Fruit fly (Drosophila melanogaster) whole organism, embryonic: ENCODE data around the gene CG31068.
A peak's percentile ranks its signal among the peaks of the same experiment; 100 is the strongest.

ENCODE experiments used
- Atf-2 ChIP-seq: fragments of 200-800 bp; sonication (Bioruptor generic); optimal IDR thresholded peaks from 2 replicates; lab custom pipeline; 2016; ENCODE audit warnings: missing biosample characterization, missing genetic modification characterization
- C15 ChIP-seq: fragments of 200-800 bp; sonication (Bioruptor generic); IDR thresholded peaks from 3 replicates; pipeline ENCODE4 v1.3.6; 2022; ENCODE audit warnings: missing biosample characterization, missing genetic modification characterization
- CG10209 ChIP-seq: fragments of 200-800 bp; sonication (Bioruptor generic); optimal IDR thresholded peaks from 3 replicates; lab custom pipeline; 2017; ENCODE audit warnings: missing biosample characterization, mild to moderate bottlenecking, missing genetic modification characterization, missing genetic modification reagents
- CG10979 ChIP-seq: fragments of 200-800 bp; sonication (Bioruptor generic); optimal IDR thresholded peaks from 2 replicates; lab custom pipeline; 2018; ENCODE audit warnings: missing biosample characterization, mild to moderate bottlenecking, missing genetic modification characterization, moderate library complexity
- CG11723 ChIP-seq: fragments of 200-800 bp; sonication (Bioruptor generic); optimal IDR thresholded peaks from 2 replicates; lab custom pipeline; 2017; ENCODE audit warnings: missing biosample characterization, mild to moderate bottlenecking, missing genetic modification characterization
- CG13123 ChIP-seq: fragments of 200-800 bp; sonication (Bioruptor generic); optimal IDR thresholded peaks from 2 replicates; lab custom pipeline; 2016; ENCODE audit warnings: missing biosample characterization, missing genetic modification characterization
- CG15601 ChIP-seq: fragments of 200-800 bp; sonication (Bioruptor generic); optimal IDR thresholded peaks from 3 replicates; lab custom pipeline; 2019; ENCODE audit warnings: missing biosample characterization, mild to moderate bottlenecking, missing genetic modification characterization, moderate library complexity
- CG17328 ChIP-seq: fragments of 200-800 bp; sonication (Bioruptor generic); IDR thresholded peaks from 2 replicates; pipeline ENCODE4 v1.3.6; 2022; ENCODE audit warnings: missing biosample characterization, missing genetic modification characterization
- CG17361 ChIP-seq: fragments of 200-800 bp; sonication (Bioruptor generic); IDR thresholded peaks from 3 replicates; pipeline ENCODE4 v1.3.6; 2022; ENCODE audit warnings: missing biosample characterization, missing genetic modification characterization
- CG1792 ChIP-seq: fragments of 200-800 bp; sonication (Bioruptor generic); optimal IDR thresholded peaks from 2 replicates; lab custom pipeline; 2016; ENCODE audit warnings: missing biosample characterization, missing genetic modification characterization
- CG18011 ChIP-seq: fragments of 200-800 bp; sonication (Bioruptor generic); optimal IDR thresholded peaks from 2 replicates; lab custom pipeline; 2017; ENCODE audit warnings: missing biosample characterization, missing genetic modification characterization, mild to moderate bottlenecking, moderate library complexity, missing genotype
- CG18764 ChIP-seq: fragments of 200-800 bp; sonication (Bioruptor generic); optimal IDR thresholded peaks from 3 replicates; lab custom pipeline; 2016; ENCODE audit warnings: missing biosample characterization, missing genetic modification characterization
- CG6175 ChIP-seq: fragments of 200-800 bp; sonication (Bioruptor generic); IDR thresholded peaks from 3 replicates; pipeline ENCODE4 v1.3.6; 2022; ENCODE audit warnings: missing biosample characterization, missing genetic modification characterization
- CG6683 ChIP-seq: fragments of 200-800 bp; sonication (Bioruptor generic); optimal IDR thresholded peaks from 2 replicates; lab custom pipeline; 2017; ENCODE audit warnings: missing biosample characterization, mild to moderate bottlenecking, missing genetic modification characterization, missing genetic modification reagents
- CG7745 ChIP-seq: fragments of 200-800 bp; sonication (Bioruptor generic); optimal IDR thresholded peaks from 2 replicates; lab custom pipeline; 2018; ENCODE audit warnings: missing biosample characterization, mild to moderate bottlenecking, missing genetic modification characterization, moderate library complexity
- CG7987 ChIP-seq: fragments of 200-800 bp; sonication (Bioruptor generic); optimal IDR thresholded peaks from 2 replicates; lab custom pipeline; 2018; ENCODE audit warnings: missing biosample characterization, mild to moderate bottlenecking, missing genetic modification characterization, moderate library complexity
- CG9817 ChIP-seq: fragments of 200-800 bp; sonication (Bioruptor generic); optimal IDR thresholded peaks from 2 replicates; lab custom pipeline; 2018; ENCODE audit warnings: missing biosample characterization, mild to moderate bottlenecking, missing genetic modification characterization, moderate library complexity
- Camta ChIP-seq: fragments of 200-800 bp; sonication (Bioruptor generic); optimal IDR thresholded peaks from 2 replicates; lab custom pipeline; 2016; ENCODE audit warnings: missing biosample characterization, missing genetic modification characterization
- CkIIα-i1 ChIP-seq: fragments of 200-800 bp; sonication (Bioruptor generic); IDR thresholded peaks from 2 replicates; pipeline ENCODE4 v1.3.6; 2022; ENCODE audit warnings: missing biosample characterization, missing genetic modification characterization
- Deaf1 ChIP-seq: fragments of 200-800 bp; optimal IDR thresholded peaks from 3 replicates; lab custom pipeline; 2019; ENCODE audit warnings: missing biosample characterization, mild to moderate bottlenecking, missing genetic modification characterization, moderate library complexity
- Dip2 ChIP-seq: fragments of 200-800 bp; sonication (Bioruptor generic); IDR thresholded peaks from 2 replicates; pipeline ENCODE4 v1.3.6; 2022; ENCODE audit warnings: missing biosample characterization, missing genetic modification characterization
- Doc2 ChIP-seq: fragments of 200-800 bp; sonication (Bioruptor generic); IDR thresholded peaks from 2 replicates; pipeline ENCODE4 v1.3.6; 2022; ENCODE audit warnings: missing biosample characterization, missing genetic modification characterization
- Dref ChIP-seq: fragments of 200-800 bp; sonication (Bioruptor generic); IDR thresholded peaks from 2 replicates; pipeline ENCODE4 v1.3.6; 2022; ENCODE audit warnings: missing biosample characterization, missing genetic modification characterization
- E2f2 ChIP-seq: fragments of 200-800 bp; sonication (Bioruptor generic); IDR thresholded peaks from 2 replicates; pipeline ENCODE4 v1.3.6; 2022; ENCODE audit warnings: missing biosample characterization, missing genetic modification characterization
- Elba2 ChIP-seq: fragments of 200-800 bp; sonication (Bioruptor generic); optimal IDR thresholded peaks from 3 replicates; lab custom pipeline; 2016; ENCODE audit warnings: missing biosample characterization, missing genetic modification characterization
- Gsc ChIP-seq: fragments of 200-800 bp; sonication (Bioruptor generic); IDR thresholded peaks from 2 replicates; pipeline ENCODE4 v1.3.6; 2022; ENCODE audit warnings: missing biosample characterization, missing genetic modification characterization
- HLH54F ChIP-seq: fragments of 200-800 bp; sonication (Bioruptor generic); optimal IDR thresholded peaks from 3 replicates; lab custom pipeline; 2016; ENCODE audit warnings: missing biosample characterization, missing genetic modification characterization
- Hr78 ChIP-seq, 2 experiments: fragments of 200-800 bp in 1 of 2; fragments of >200 bp in 1 of 2; sonication (Bioruptor generic) in 1 of 2; optimal IDR thresholded peaks; 2 replicates each; lab custom pipeline; 2017 to 2019; ENCODE audit warnings: missing biosample characterization in 2 of 2, missing genetic modification characterization in 2 of 2, mild to moderate bottlenecking in 1 of 2, moderate library complexity in 1 of 2
- Mad ChIP-seq: fragments of 200-800 bp; sonication (Bioruptor generic); optimal IDR thresholded peaks from 2 replicates; lab custom pipeline; 2016; ENCODE audit warnings: missing biosample characterization, missing genetic modification characterization
- Side ChIP-seq: fragments of 200-800 bp; sonication (Bioruptor generic); optimal IDR thresholded peaks from 2 replicates; lab custom pipeline; 2016; ENCODE audit warnings: missing biosample characterization, missing genetic modification characterization
- Sry-β ChIP-seq: fragments of 200-800 bp; sonication (Bioruptor generic); optimal IDR thresholded peaks from 2 replicates; lab custom pipeline; 2018; ENCODE audit warnings: missing biosample characterization, mild to moderate bottlenecking, missing genetic modification characterization, moderate library complexity
- Vsx1 ChIP-seq: fragments of 200-800 bp; sonication (Bioruptor generic); optimal IDR thresholded peaks from 2 replicates; lab custom pipeline; 2017; ENCODE audit warnings: missing biosample characterization, mild to moderate bottlenecking, missing genetic modification characterization, missing genetic modification reagents
- ase ChIP-seq: fragments of 200-800 bp; sonication (Bioruptor generic); IDR thresholded peaks from 3 replicates; pipeline ENCODE4 v1.3.6; 2022; ENCODE audit warnings: missing biosample characterization, missing genetic modification characterization
- ato ChIP-seq: fragments of 200-800 bp; sonication (Bioruptor generic); IDR thresholded peaks from 2 replicates; pipeline ENCODE4 v1.3.6; 2022; ENCODE audit warnings: missing biosample characterization, missing genetic modification characterization; ENCODE audit not compliant: partially characterized antibody
- bbx ChIP-seq: fragments of 200-800 bp; sonication (Bioruptor generic); IDR thresholded peaks from 2 replicates; pipeline ENCODE4 v1.3.6; 2022; ENCODE audit warnings: missing biosample characterization, missing genetic modification characterization; ENCODE audit not compliant: partially characterized antibody
- chinmo ChIP-seq: fragments of 200-800 bp; sonication (Bioruptor generic); IDR thresholded peaks from 4 replicates; pipeline ENCODE4 v1.3.6; 2022; ENCODE audit warnings: missing biosample characterization, missing genetic modification characterization; ENCODE audit not compliant: partially characterized antibody
- corto ChIP-seq: fragments of 200-800 bp; sonication (Bioruptor generic); optimal IDR thresholded peaks from 2 replicates; lab custom pipeline; 2016; ENCODE audit warnings: missing biosample characterization, mild to moderate bottlenecking, missing genetic modification characterization, moderate library complexity
- crp ChIP-seq, 2 experiments: fragments of 200-800 bp; sonication (Bioruptor generic); optimal IDR thresholded peaks; 2 replicates in 1 of 2; 3 replicates in 1 of 2; lab custom pipeline; 2017; ENCODE audit warnings: missing biosample characterization in 2 of 2, missing genetic modification characterization in 2 of 2, mild to moderate bottlenecking in 1 of 2, moderate library complexity in 1 of 2
- danr ChIP-seq: fragments of 200-800 bp; sonication (Bioruptor generic); IDR thresholded peaks from 2 replicates; pipeline ENCODE4 v1.3.6; 2022; ENCODE audit warnings: missing biosample characterization, missing genetic modification characterization
- eve ChIP-seq, 2 experiments: fragments of >200 bp; optimal IDR thresholded peaks; 2 replicates each; lab custom pipeline; 2017; ENCODE audit warnings: missing biosample characterization in 2 of 2, missing genetic modification characterization in 2 of 2
- gt ChIP-seq: fragments of 200-800 bp; sonication (Bioruptor generic); IDR thresholded peaks from 2 replicates; pipeline ENCODE4 v1.3.6; 2022; ENCODE audit warnings: missing biosample characterization, missing genetic modification characterization
- kni ChIP-seq: fragments of 200-800 bp; sonication (Bioruptor generic); optimal IDR thresholded peaks from 3 replicates; lab custom pipeline; 2017; ENCODE audit warnings: mild to moderate bottlenecking, missing biosample characterization, missing genetic modification reagents, missing genetic modification characterization
- odd ChIP-seq: fragments of 200-800 bp; sonication (Bioruptor generic); optimal IDR thresholded peaks from 2 replicates; lab custom pipeline; 2017; ENCODE audit warnings: missing biosample characterization, mild to moderate bottlenecking, missing genetic modification characterization
- p53 ChIP-seq: fragments of 200-800 bp; sonication (Bioruptor generic); optimal IDR thresholded peaks from 2 replicates; lab custom pipeline; 2016; ENCODE audit warnings: missing biosample characterization, missing genetic modification characterization
- pros ChIP-seq: fragments of 200-800 bp; sonication (Bioruptor generic); optimal IDR thresholded peaks from 3 replicates; lab custom pipeline; 2019; ENCODE audit warnings: missing biosample characterization, mild to moderate bottlenecking, missing genetic modification characterization, moderate library complexity
- ssp ChIP-seq: fragments of 200-800 bp; sonication (Bioruptor generic); IDR thresholded peaks from 2 replicates; pipeline ENCODE4 v1.3.6; 2022; ENCODE audit warnings: missing biosample characterization, missing genetic modification characterization
- stc ChIP-seq: fragments of 200-800 bp; sonication (Bioruptor generic); IDR thresholded peaks from 2 replicates; pipeline ENCODE4 v1.3.6; 2022; ENCODE audit warnings: missing biosample characterization, missing genetic modification characterization
- wdn ChIP-seq: fragments of 200-800 bp; sonication (Bioruptor generic); IDR thresholded peaks from 2 replicates; pipeline ENCODE4 v1.3.6; 2022; ENCODE audit warnings: missing biosample characterization, missing genetic modification characterization
- yki ChIP-seq: fragments of >200 bp; optimal IDR thresholded peaks from 3 replicates; lab custom pipeline; 2018

Gene CG31068

dm6 chr3R:27263434-27264215 is 30.1 kb downstream of the CG31068 start, which contains the start of gene woc (continued):
- TF ChIP-seq Hr78 (GFP tag; optimal IDR thresholded peaks at IDR 0.05; lab: Kevin White, UChicago), result no peak
- TF ChIP-seq CG10979, result peak; percentile 30
- TF ChIP-seq wdn (GFP tag; lab: Robert Waterston, UW), result peak; percentile 69
- peak; percentile 34 for TF ChIP-seq Atf-2 (GFP tag; lab: Kevin White, UChicago)
- TF ChIP-seq Gsc (GFP tag; lab: Robert Waterston, UW), result no peak
- no peak for TF ChIP-seq Deaf1 (tag; lab: Kevin White, UChicago)
- peak; percentile 83 for TF ChIP-seq E2f2
- no peak for TF ChIP-seq Doc2 (GFP tag; lab: Robert Waterston, UW)
- TF ChIP-seq corto (GFP tag; lab: Kevin White, UChicago), result no peak
- no peak for TF ChIP-seq Sry-β (GFP tag; lab: Kevin White, UChicago)
- TF ChIP-seq CG17361 (GFP tag; lab: Robert Waterston, UW), result no peak; the same call in 1 of the 3 replicates
- TF ChIP-seq CG11723 (GFP tag; lab: Kevin White, UChicago), result no peak
- no peak for TF ChIP-seq CG13123
- TF ChIP-seq CG1792 (GFP tag; lab: Kevin White, UChicago), result peak; percentile 5
- no peak for TF ChIP-seq yki
- TF ChIP-seq chinmo, result peak; percentile 96
- TF ChIP-seq eve (GFP tag; optimal IDR thresholded peaks at IDR 0.05; lab: Kevin White, UChicago), result peak in 1 of 2 experiments; percentile 52
- peak; percentile 61 for TF ChIP-seq CG17328 (GFP tag; lab: Robert Waterston, UW)
- TF ChIP-seq kni (GFP tag; lab: Kevin White, UChicago), result no peak
- TF ChIP-seq gt (GFP tag; lab: Robert Waterston, UW), result no peak
- TF ChIP-seq ato (GFP tag; lab: Robert Waterston, UW), result peak; percentile 90
- no peak for TF ChIP-seq Mad
- TF ChIP-seq danr (GFP tag; lab: Robert Waterston, UW), result peak; percentile 60; the same call in 1 of the 2 replicates
- TF ChIP-seq CG6683 (GFP tag; lab: Kevin White, UChicago), result no peak
- no peak for TF ChIP-seq CG18764 (GFP tag; lab: Kevin White, UChicago)
- no peak for TF ChIP-seq p53 (GFP tag; lab: Kevin White, UChicago)
- TF ChIP-seq CkIIα-i1 (GFP tag; lab: Robert Waterston, UW), result no peak
- TF ChIP-seq CG10209 (GFP tag; lab: Kevin White, UChicago), result peak; percentile 35
- no peak for TF ChIP-seq crp (GFP tag; optimal IDR thresholded peaks at IDR 0.05; lab: Kevin White, UChicago)
- peak; percentile 51; the same call in 1 of the 2 replicates for TF ChIP-seq stc (GFP tag; lab: Robert Waterston, UW)
- peak; percentile 98 for TF ChIP-seq Elba2 (GFP tag; lab: Kevin White, UChicago)
- no peak for TF ChIP-seq CG9817
- peak; percentile 78 for TF ChIP-seq HLH54F (GFP tag; lab: Kevin White, UChicago)
- peak; percentile 43; the same call in 1 of the 2 replicates for TF ChIP-seq ssp
- peak; percentile 65 for TF ChIP-seq Side (GFP tag; lab: Kevin White, UChicago)
- TF ChIP-seq CG6175, result no peak
- no peak for TF ChIP-seq C15 (GFP tag; lab: Robert Waterston, UW)
- peak; percentile 89 for TF ChIP-seq bbx (GFP tag; lab: Robert Waterston, UW)
- TF ChIP-seq Dref, result peak; percentile 95
- TF ChIP-seq Vsx1 (GFP tag; lab: Kevin White, UChicago), result no peak
- TF ChIP-seq Camta, result peak; percentile 36
- no peak for TF ChIP-seq Dip2
- TF ChIP-seq odd (GFP tag; lab: Kevin White, UChicago), result no peak
- no peak for TF ChIP-seq CG15601 (tag; lab: Kevin White, UChicago)
- no peak for TF ChIP-seq pros (GFP tag; lab: Kevin White, UChicago)
- peak; percentile 3 for TF ChIP-seq CG7987
- TF ChIP-seq CG18011 (GFP tag; lab: Kevin White, UChicago), result peak; percentile 37
- TF ChIP-seq ase (GFP tag; lab: Robert Waterston, UW), result peak; percentile 54; the same call in 1 of the 3 replicates
- TF ChIP-seq CG7745 (tag; lab: Kevin White, UChicago), result no peak
